Fruit fly (Drosophila melanogaster) S2 (cell line): Measurements from ENCODE around the gene mia.

Experiments
- CG8478 ChIP-seq: fragments of >200 bp; optimal IDR thresholded peaks from 2 replicates; lab custom pipeline; 2018
- CTCF ChIP-seq, 2 experiments: fragments of >200 bp; optimal IDR thresholded peaks; 2 replicates each; lab custom pipeline; 2018

- TF ChIP-seq CTCF (optimal IDR thresholded peaks at IDR 0.05; lab: Kevin White, UChicago) (no peak), CG8478 (lab: Kevin White, UChicago) (no peak)
These were observed 49.5 kb upstream of the mia start for dm6 chr3R:5600361-5601043.
